Fruit fly (Drosophila melanogaster) Kc167 (cell line): ENCODE results near the gene COX8.

Experiments used
- Myc ChIP-seq: fragments of >200 bp; optimal IDR thresholded peaks from 2 replicates; lab custom pipeline; 2017; ENCODE audit warnings: missing external identifiers
- Sin3A ChIP-seq: fragments of >200 bp; optimal IDR thresholded peaks from 2 replicates; lab custom pipeline; 2018; ENCODE audit warnings: missing external identifiers
- h ChIP-seq: fragments of >200 bp; optimal IDR thresholded peaks from 3 replicates; lab custom pipeline; 2018; ENCODE audit warnings: missing external identifiers
- insv ChIP-seq: fragments of >200 bp; optimal IDR thresholded peaks from 3 replicates; lab custom pipeline; 2018; ENCODE audit warnings: missing external identifiers
- psq ChIP-seq: fragments of >200 bp; optimal IDR thresholded peaks from 2 replicates; lab custom pipeline; 2017; ENCODE audit warnings: missing external identifiers
- ttk ChIP-seq: sonication (Bioruptor generic); optimal IDR thresholded peaks from 2 replicates; lab custom pipeline; 2017; ENCODE audit warnings: missing external identifiers

COX8 gene

DNA sequence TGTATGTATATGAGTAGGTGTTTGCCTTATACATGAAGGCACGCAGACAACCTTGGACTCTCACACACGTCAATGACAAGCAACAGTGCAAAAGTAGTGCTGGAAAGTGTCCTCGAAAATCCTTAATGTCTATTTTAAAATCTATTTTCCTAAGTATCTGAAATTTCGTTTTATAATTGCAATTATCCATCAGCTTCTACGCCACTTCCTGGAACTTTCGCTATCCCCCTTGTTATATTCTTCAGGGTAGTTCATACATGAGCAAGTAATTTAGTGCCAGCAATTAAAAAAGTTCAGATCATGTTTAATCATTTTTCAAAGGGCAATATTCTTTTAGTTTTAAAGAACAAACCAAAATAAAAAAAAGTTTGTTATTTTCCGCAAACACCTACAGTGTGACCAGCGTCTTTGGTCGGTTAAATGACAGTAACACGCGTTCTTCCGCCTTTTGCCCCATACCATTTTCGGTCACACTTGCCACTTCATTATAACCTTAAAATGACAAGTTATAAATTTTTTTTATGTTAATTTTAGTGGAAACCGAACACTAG is 22.5 kb downstream of the COX8 start:
- no peak for TF ChIP-seq insv
- no peak for TF ChIP-seq Myc (lab: Kevin White, UChicago)
- no peak for TF ChIP-seq h (lab: Kevin White, UChicago)
- TF ChIP-seq psq (lab: Kevin White, UChicago): no peak
- TF ChIP-seq ttk (lab: Kevin White, UChicago): no peak
- TF ChIP-seq Sin3A (lab: Kevin White, UChicago): no peak

- TF ChIP-seq Sin3A (lab: Kevin White, UChicago) (no peak), h (lab: Kevin White, UChicago) (no peak), Myc (lab: Kevin White, UChicago) (no peak), insv (no peak), psq (lab: Kevin White, UChicago) (no peak), ttk (lab: Kevin White, UChicago) (no peak)
Observed at dm6 chr3L:21515823-21516715, 23.2 kb downstream of the COX8 start, which contains the start of the genes SAK and Cdk12. Gene SAK (minus strand): TSS chr3L:21515887. Gene Cdk12 (plus strand): TSS chr3L:21516306.

DNA sequence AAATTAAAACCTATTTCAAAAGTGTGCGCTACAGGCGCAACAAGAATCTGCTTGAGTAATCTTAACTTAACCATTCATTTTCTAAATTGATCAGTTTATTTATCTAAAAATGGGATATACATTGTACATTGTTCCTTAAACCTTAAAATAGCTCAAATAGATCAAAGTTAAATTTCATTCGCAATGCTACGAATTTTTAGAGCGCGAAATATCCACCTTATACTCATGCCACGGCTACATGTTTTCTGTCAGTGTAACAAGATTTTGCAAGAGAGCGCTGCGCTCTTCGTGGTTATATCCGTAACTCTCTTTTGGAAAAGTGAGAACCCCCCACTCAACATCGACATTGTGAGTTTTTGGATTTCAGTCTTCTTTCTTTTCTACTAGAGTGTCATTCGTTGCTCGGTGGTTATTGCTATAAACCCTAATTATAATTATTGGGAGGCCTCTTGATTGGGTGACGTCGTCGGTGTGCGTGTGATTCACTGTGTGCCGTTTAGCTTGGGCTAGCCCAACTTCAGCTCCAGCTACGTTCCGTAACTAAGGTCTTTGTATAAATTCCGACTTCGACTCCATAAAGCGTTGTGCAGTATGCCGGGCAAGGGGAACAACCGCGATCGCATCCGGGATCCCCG is 29.6 kb downstream of the COX8 start:
- no peak for TF ChIP-seq Myc (lab: Kevin White, UChicago)

DNA sequence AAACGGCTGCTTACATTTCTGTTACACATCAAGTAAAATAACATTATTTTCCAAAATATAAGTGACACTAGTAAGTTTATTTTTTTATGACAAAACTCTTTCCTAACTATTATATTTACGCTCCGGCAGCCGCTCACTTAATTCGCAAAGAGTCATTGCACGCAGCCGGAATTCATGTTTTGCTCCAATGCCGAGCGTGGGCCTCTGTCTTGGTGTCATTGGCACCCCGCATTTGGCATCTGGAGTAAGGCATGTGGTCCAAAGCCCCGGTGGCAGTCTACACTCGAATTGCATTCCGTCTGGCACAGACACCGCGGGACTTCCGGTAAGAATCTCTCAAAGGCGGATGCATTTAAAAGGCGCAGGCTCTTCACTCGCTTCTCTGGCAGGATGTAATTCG is 30.6 kb downstream of the COX8 start:
- no peak for TF ChIP-seq Sin3A (lab: Kevin White, UChicago)
- no peak for TF ChIP-seq h (lab: Kevin White, UChicago)
- no peak for TF ChIP-seq ttk (lab: Kevin White, UChicago)
- TF ChIP-seq psq (lab: Kevin White, UChicago): no peak
- no peak for TF ChIP-seq Myc (lab: Kevin White, UChicago)
- no peak for TF ChIP-seq insv

dm6 chr3L:21507955-21508354 is 31.3 kb downstream of the COX8 start:
- no peak for TF ChIP-seq insv
- TF ChIP-seq h (lab: Kevin White, UChicago): no peak
- no peak for TF ChIP-seq psq (lab: Kevin White, UChicago)
- TF ChIP-seq ttk (lab: Kevin White, UChicago): no peak
- no peak for TF ChIP-seq Myc (lab: Kevin White, UChicago)
- no peak for TF ChIP-seq Sin3A (lab: Kevin White, UChicago)

DNA sequence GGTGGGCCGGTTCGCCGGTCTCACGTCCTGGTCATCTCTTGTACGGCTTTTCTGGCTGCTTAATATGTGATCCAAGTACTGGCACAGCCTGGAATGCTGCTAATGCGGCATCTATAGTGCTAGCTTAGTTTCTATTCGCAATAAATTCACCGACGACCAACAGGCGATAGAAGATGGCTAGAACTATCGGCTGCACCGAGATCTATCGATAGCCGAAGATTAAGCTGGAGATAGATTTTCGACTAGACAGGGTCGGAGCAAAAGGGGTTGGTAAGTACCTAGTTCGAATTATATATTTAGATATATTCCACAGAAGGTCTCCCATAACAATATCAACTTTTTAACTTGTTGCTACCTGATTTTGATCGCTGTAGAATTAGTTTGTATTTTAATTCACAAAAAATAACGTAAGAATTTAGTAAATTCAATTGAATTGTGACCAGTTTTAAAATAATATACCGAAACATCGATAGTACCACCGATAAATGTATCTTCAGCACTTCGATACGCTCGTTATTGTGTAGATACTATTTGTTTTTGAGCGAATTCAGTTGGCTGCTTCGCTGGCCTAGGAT is 31.8 kb downstream of the COX8 start, which contains the start of the genes Glg1 and M6:
TSS of gene Glg1 (minus strand) at position 185 of the 575 bp plus-strand sequence.
TSS of gene M6 (plus strand) at position 499 of the 575 bp plus-strand sequence.
- TF ChIP-seq insv (no peak), h (lab: Kevin White, UChicago) (no peak), Sin3A (lab: Kevin White, UChicago) (no peak), Myc (lab: Kevin White, UChicago) (no peak), ttk (lab: Kevin White, UChicago) (no peak), psq (lab: Kevin White, UChicago) (no peak)

- TF ChIP-seq insv: no peak
- no peak for TF ChIP-seq h (lab: Kevin White, UChicago)
- TF ChIP-seq Sin3A (lab: Kevin White, UChicago): no peak
- TF ChIP-seq ttk (lab: Kevin White, UChicago): no peak
- TF ChIP-seq psq (lab: Kevin White, UChicago): no peak
- no peak for TF ChIP-seq Myc (lab: Kevin White, UChicago)
Observed at dm6 chr3L:21501928-21502327, 37.3 kb downstream of the COX8 start.

- TF ChIP-seq ttk (lab: Kevin White, UChicago) (no peak), psq (lab: Kevin White, UChicago) (no peak), Myc (lab: Kevin White, UChicago) (no peak), h (lab: Kevin White, UChicago) (no peak), insv (no peak), Sin3A (lab: Kevin White, UChicago) (no peak)
Observed at dm6 chr3L:21501172-21501571, 38.1 kb downstream of the COX8 start, which contains the start of gene Est-Q. Gene Est-Q (plus strand): TSS chr3L:21501421.

dm6 chr3L:21496865-21497634 is 42.2 kb downstream of the COX8 start, which contains the start of gene Hr78:
Gene Hr78 (minus strand): TSS chr3L:21497494.
- no peak for TF ChIP-seq insv
- TF ChIP-seq Sin3A (lab: Kevin White, UChicago): no peak
- no peak for TF ChIP-seq psq (lab: Kevin White, UChicago)
- TF ChIP-seq ttk (lab: Kevin White, UChicago): no peak
- TF ChIP-seq h (lab: Kevin White, UChicago): no peak
- no peak for TF ChIP-seq Myc (lab: Kevin White, UChicago)

DNA sequence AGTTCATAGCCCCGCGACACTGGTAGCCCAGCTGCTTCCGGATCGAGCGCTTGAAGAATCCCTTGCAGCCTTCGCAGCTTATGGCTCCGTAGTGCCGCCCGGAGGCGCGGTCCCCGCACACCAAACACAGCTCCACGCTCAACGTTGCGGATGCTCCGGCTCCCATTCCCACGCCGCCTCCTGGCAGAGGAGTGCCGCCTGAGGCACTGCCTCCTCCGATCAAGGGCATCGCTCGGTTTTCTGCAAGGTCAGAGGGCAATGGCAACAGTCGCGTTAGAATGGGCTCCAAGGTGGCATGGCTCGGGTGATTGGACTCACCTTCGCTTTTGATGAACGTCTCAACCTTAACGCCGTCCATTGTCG is 42.8 kb downstream of the COX8 start:
- TF ChIP-seq Sin3A (lab: Kevin White, UChicago) (no peak), psq (lab: Kevin White, UChicago) (no peak), h (lab: Kevin White, UChicago) (no peak), ttk (lab: Kevin White, UChicago) (no peak), Myc (lab: Kevin White, UChicago) (no peak), insv (no peak)
